Worm (Caenorhabditis elegans): ENCODE data around the gene pafo-1.

The pafo-1 gene

ce11 chrV:11484404-11484803 lies 37.1 kb upstream of the pafo-1 start:
- TF ChIP-seq blmp-1 (tag; optimal IDR thresholded peaks at IDR 0.05; ENCODE audit: insufficient read depth) (no peak), nhr-21 (tag; optimal IDR thresholded peaks at IDR 0.05) (no peak), mab-5 (tag; optimal IDR thresholded peaks at IDR 0.05) (no peak), lsy-2 (tag; optimal IDR thresholded peaks at IDR 0.05) (no peak), aly-2 (tag; optimal IDR thresholded peaks at IDR 0.05) (no peak), Y55F3AM.14 (GFP tag; optimal IDR thresholded peaks at IDR 0.05) (no peak), nhr-11 (tag; optimal IDR thresholded peaks at IDR 0.05) (no peak), nhr-6 (tag; optimal IDR thresholded peaks at IDR 0.05) (no peak), C34F6.9 (tag; optimal IDR thresholded peaks at IDR 0.05) (no peak), sma-9 (GFP tag; optimal IDR thresholded peaks at IDR 0.05) (no peak), sma-9 (tag; optimal IDR thresholded peaks at IDR 0.05) (no peak), ama-1 (optimal IDR thresholded peaks at IDR 0.05) (no peak), unc-39 (tag; optimal IDR thresholded peaks at IDR 0.05) (no peak), peb-1 (tag; optimal IDR thresholded peaks at IDR 0.05) (no peak), ceh-16 (tag; optimal IDR thresholded peaks at IDR 0.05) (no peak), sma-3 (GFP tag; optimal IDR thresholded peaks at IDR 0.05) (no peak), nhr-12 (tag; optimal IDR thresholded peaks at IDR 0.05) (no peak), nhr-10 (tag; optimal IDR thresholded peaks at IDR 0.05) (no peak), nhr-237 (tag; optimal IDR thresholded peaks at IDR 0.05) (no peak), egl-27 (tag; optimal IDR thresholded peaks at IDR 0.05) (no peak), nhr-77 (tag; optimal IDR thresholded peaks at IDR 0.05) (no peak)

DNA sequence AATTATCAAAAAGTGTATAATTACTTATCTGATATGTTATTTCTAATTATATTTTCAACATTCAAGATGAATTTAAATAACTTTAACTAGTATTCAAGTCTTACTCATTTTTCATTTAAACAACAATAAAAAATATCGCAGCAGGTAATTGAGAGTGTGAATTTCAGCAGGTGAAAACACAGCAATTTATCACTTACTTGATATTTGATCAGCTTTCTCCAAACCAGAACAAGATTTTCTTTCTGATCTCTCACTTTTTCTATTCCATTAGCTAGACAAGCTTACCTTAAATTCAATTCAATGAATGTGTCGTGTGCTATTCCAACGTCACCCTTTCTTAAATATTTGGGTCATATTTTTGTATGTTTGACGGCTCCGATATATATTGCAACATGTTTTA lies 35.9 kb upstream of the pafo-1 start, which contains the start of gene srh-1:
Gene srh-1, plus strand, starts transcription at position 301 of the 400 bp plus-strand sequence.
- TF ChIP-seq gmeb-1 (tag; optimal IDR thresholded peaks at IDR 0.05), result no peak

DNA sequence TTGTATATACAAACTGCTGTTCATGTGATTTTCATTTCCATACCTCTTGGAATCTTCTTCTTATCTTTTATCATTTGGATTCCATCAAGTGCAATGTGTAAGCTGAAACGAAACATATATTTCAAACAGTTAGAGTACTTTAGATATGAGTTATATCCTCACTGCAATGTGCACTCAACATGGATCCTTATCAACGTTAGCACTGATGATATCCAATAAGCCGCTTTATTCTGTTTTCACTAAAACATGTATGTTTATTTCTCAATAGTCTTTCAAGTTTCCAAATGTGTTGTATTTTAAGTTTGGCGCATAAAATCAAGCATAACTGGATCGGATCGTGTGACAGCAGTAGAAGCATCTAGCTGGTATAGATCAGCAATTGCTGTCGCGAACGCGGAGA lies 34.8 kb upstream of the pafo-1 start, which contains the start of gene T11F9.10:
Gene T11F9.10, plus strand, starts transcription at position 301 of the 400 bp plus-strand sequence.
- no peak for TF ChIP-seq nhr-6 (tag; optimal IDR thresholded peaks at IDR 0.05)
- no peak for TF ChIP-seq nhr-77 (tag; optimal IDR thresholded peaks at IDR 0.05)
- no peak for TF ChIP-seq peb-1 (tag; optimal IDR thresholded peaks at IDR 0.05)
- TF ChIP-seq skn-1 (tag; optimal IDR thresholded peaks at IDR 0.05), result no peak
- TF ChIP-seq ztf-1 (GFP tag; conservative IDR thresholded peaks at IDR 0.05), result no peak
- TF ChIP-seq sma-3 (GFP tag; optimal IDR thresholded peaks at IDR 0.05), result no peak
- TF ChIP-seq ZK546.5 (tag; optimal IDR thresholded peaks at IDR 0.05), result no peak
- TF ChIP-seq ztf-4 (tag; optimal IDR thresholded peaks at IDR 0.05), result no peak
- TF ChIP-seq gmeb-1 (tag; optimal IDR thresholded peaks at IDR 0.05), result no peak
- TF ChIP-seq zag-1 (tag; optimal IDR thresholded peaks at IDR 0.05), result no peak
- TF ChIP-seq alr-1 (tag; optimal IDR thresholded peaks at IDR 0.05), result no peak
- no peak for TF ChIP-seq nhr-23 (tag; optimal IDR thresholded peaks at IDR 0.05)
- no peak for TF ChIP-seq lin-11 (tag; optimal IDR thresholded peaks at IDR 0.05)
- no peak for TF ChIP-seq unc-62 (GFP tag; optimal IDR thresholded peaks at IDR 0.05)
- TF ChIP-seq Y55F3AM.14 (GFP tag; optimal IDR thresholded peaks at IDR 0.05), result no peak
- TF ChIP-seq lin-13 (GFP tag; optimal IDR thresholded peaks at IDR 0.05), result no peak
- TF ChIP-seq nhr-21 (tag; optimal IDR thresholded peaks at IDR 0.05), result no peak

DNA sequence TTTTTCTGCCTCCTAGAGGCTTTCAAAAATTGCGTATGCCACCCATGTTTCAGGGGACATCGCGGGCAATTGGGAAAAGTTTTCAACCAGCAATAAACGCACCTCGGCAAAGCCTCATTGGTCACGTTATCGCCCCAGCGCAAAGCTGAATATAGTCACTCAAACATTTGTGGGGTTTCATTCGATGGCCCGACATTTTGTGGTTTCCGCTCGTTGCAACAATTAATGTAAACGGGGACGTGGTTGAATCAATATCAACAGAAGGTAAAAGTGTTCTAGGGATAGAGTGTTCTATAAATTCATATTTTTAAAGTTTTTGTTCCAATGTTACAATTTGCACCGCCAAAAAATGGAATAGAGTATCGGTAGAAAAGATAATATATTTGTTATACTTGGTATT lies 33.2 kb upstream of the pafo-1 start:
- TF ChIP-seq unc-39 (tag; optimal IDR thresholded peaks at IDR 0.05), result no peak
- no peak for TF ChIP-seq crh-2 (tag; optimal IDR thresholded peaks at IDR 0.05)
- TF ChIP-seq aly-2 (tag; optimal IDR thresholded peaks at IDR 0.05), result no peak
- TF ChIP-seq Y55F3AM.14 (GFP tag; optimal IDR thresholded peaks at IDR 0.05), result no peak
- no peak for TF ChIP-seq nhr-6 (tag; optimal IDR thresholded peaks at IDR 0.05)
- no peak for TF ChIP-seq unc-62 (GFP tag; optimal IDR thresholded peaks at IDR 0.05)
- no peak for TF ChIP-seq skn-1 (tag; optimal IDR thresholded peaks at IDR 0.05)
- TF ChIP-seq C34F6.9 (tag; optimal IDR thresholded peaks at IDR 0.05), result no peak
- TF ChIP-seq ama-1 (optimal IDR thresholded peaks at IDR 0.05), result no peak
- no peak for TF ChIP-seq ceh-82 (tag; optimal IDR thresholded peaks at IDR 0.05)
- no peak for TF ChIP-seq ztf-4 (tag; optimal IDR thresholded peaks at IDR 0.05)
- TF ChIP-seq sem-4 (tag; optimal IDR thresholded peaks at IDR 0.05), result no peak
- no peak for TF ChIP-seq F13H6.1 (tag; optimal IDR thresholded peaks at IDR 0.05)
- TF ChIP-seq unc-55 (GFP tag; optimal IDR thresholded peaks at IDR 0.05), result no peak
- TF ChIP-seq lin-11 (tag; optimal IDR thresholded peaks at IDR 0.05), result no peak
- no peak for TF ChIP-seq ceh-16 (tag; optimal IDR thresholded peaks at IDR 0.05)
